Fruit fly (Drosophila melanogaster): Measurements from ENCODE around the gene AOX2.

Gene AOX2

dm6 chr3R:15553566-15553965 lies 11.4 kb upstream of the AOX2 start:
- peak; percentile 48 for TF ChIP-seq Rel (GFP tag; optimal IDR thresholded peaks at IDR 0.05)
- TF ChIP-seq Rel (tag; optimal IDR thresholded peaks at IDR 0.05), result no peak
- no peak for TF ChIP-seq Hr78 (GFP tag; optimal IDR thresholded peaks at IDR 0.05)
- TF ChIP-seq psq (GFP tag; optimal IDR thresholded peaks at IDR 0.05), result peak; percentile 44

dm6 chr3R:15552733-15553132 lies 10.5 kb upstream of the AOX2 start, which contains the start of gene AOX4:
Gene AOX4 (minus strand): TSS chr3R:15552833.
- no peak for TF ChIP-seq ey (GFP tag; optimal IDR thresholded peaks at IDR 0.05)
- TF ChIP-seq rgr (GFP tag; optimal IDR thresholded peaks at IDR 0.05), result no peak
- no peak for TF ChIP-seq Abd-B (GFP tag; optimal IDR thresholded peaks at IDR 0.05)
- TF ChIP-seq Vsx2 (GFP tag; optimal IDR thresholded peaks at IDR 0.05; ENCODE audit: partially characterized antibody), result no peak
- no peak for TF ChIP-seq dsf (GFP tag; optimal IDR thresholded peaks at IDR 0.05; ENCODE audit: borderline replicate concordance)
- TF ChIP-seq usp (GFP tag; optimal IDR thresholded peaks at IDR 0.05), result no peak
- TF ChIP-seq dl (GFP tag; optimal IDR thresholded peaks at IDR 0.05; ENCODE audit: insufficient read depth in 1 of 2, partially characterized antibody in 2 of 2), result no peak
- no peak for TF ChIP-seq Rel (GFP tag; optimal IDR thresholded peaks at IDR 0.05)
- no peak for TF ChIP-seq Rel (tag; optimal IDR thresholded peaks at IDR 0.05)
- no peak for TF ChIP-seq sv (GFP tag; optimal IDR thresholded peaks at IDR 0.05)
- no peak for TF ChIP-seq Jra (GFP tag; optimal IDR thresholded peaks at IDR 0.05)

- peak; percentile 47 for TF ChIP-seq psq (GFP tag; optimal IDR thresholded peaks at IDR 0.05)
- peak; percentile 27 for TF ChIP-seq h (GFP tag; optimal IDR thresholded peaks at IDR 0.05)
- no peak for TF ChIP-seq GATAd (GFP tag; optimal IDR thresholded peaks at IDR 0.05)
- TF ChIP-seq woc (GFP tag; optimal IDR thresholded peaks at IDR 0.05), result peak; percentile 40
- peak; percentile 20 for TF ChIP-seq OdsH (GFP tag; optimal IDR thresholded peaks at IDR 0.05)
- peak; percentile 8 for TF ChIP-seq ey (GFP tag; optimal IDR thresholded peaks at IDR 0.05)
- TF ChIP-seq br (GFP tag; optimal IDR thresholded peaks at IDR 0.05), result peak; percentile 30
- TF ChIP-seq foxo (GFP tag; optimal IDR thresholded peaks at IDR 0.05), result peak in 1 of 2 experiments; percentile 32
- no peak for TF ChIP-seq Dfd (GFP tag; optimal IDR thresholded peaks at IDR 0.05)
Measured at dm6 chr3R:15547827-15548517, 5.8 kb upstream of the AOX2 start, which contains the start of gene AOX3. Gene AOX3 (minus strand): TSS chr3R:15548188.

- TF ChIP-seq woc (GFP tag; optimal IDR thresholded peaks at IDR 0.05) (no peak), br (GFP tag; optimal IDR thresholded peaks at IDR 0.05) (no peak)
Measured at dm6 chr3R:15547226-15547625, 5.0 kb upstream of the AOX2 start.

dm6 chr3R:15540932-15541331 lies 1.3 kb downstream of the AOX2 start:
- TF ChIP-seq fru (GFP tag; optimal IDR thresholded peaks at IDR 0.05) (peak; percentile 6), Vsx2 (GFP tag; optimal IDR thresholded peaks at IDR 0.05; ENCODE audit: partially characterized antibody) (no peak), ey (GFP tag; optimal IDR thresholded peaks at IDR 0.05) (peak; percentile 16), foxo (GFP tag; optimal IDR thresholded peaks at IDR 0.05) (peak in 1 of 2 experiments; percentile 22), rgr (GFP tag; optimal IDR thresholded peaks at IDR 0.05) (peak; percentile 2)

- TF ChIP-seq Dif (GFP tag; optimal IDR thresholded peaks at IDR 0.05; ENCODE audit: partially characterized antibody) (peak; percentile 62), CG32264 (GFP tag; optimal IDR thresholded peaks at IDR 0.05) (no peak)
Measured at dm6 chr3R:15536918-15537716, 5.1 kb downstream of the AOX2 start, which contains the start of gene AOX1. Gene AOX1 (minus strand): TSS chr3R:15537292.

- TF ChIP-seq CG32264 (GFP tag; optimal IDR thresholded peaks at IDR 0.05), result no peak
- no peak for TF ChIP-seq dsf (GFP tag; optimal IDR thresholded peaks at IDR 0.05; ENCODE audit: borderline replicate concordance)
- TF ChIP-seq Myc (optimal IDR thresholded peaks at IDR 0.05), result no peak
- no peak for TF ChIP-seq br (GFP tag; optimal IDR thresholded peaks at IDR 0.05)
Measured at dm6 chr3R:15531373-15531772, 10.8 kb downstream of the AOX2 start, which contains the start of gene CG31296. Gene CG31296 (minus strand): TSS chr3R:15531473.
